Worm (Caenorhabditis elegans): ENCODE data around the gene C25F6.1.

Gene C25F6.1

ce11 chrX:5479876-5480580 lies 6.3 kb upstream of the C25F6.1 start:
- no peak for TF ChIP-seq B0035.1 (tag; optimal IDR thresholded peaks at IDR 0.05)
- TF ChIP-seq nhr-80 (tag; optimal IDR thresholded peaks at IDR 0.05): peak; percentile 65
- TF ChIP-seq lsl-1 (GFP tag; optimal IDR thresholded peaks at IDR 0.05): no peak
- TF ChIP-seq zfh-2 (GFP tag; conservative IDR thresholded peaks at IDR 0.05): peak; percentile 70; the same call in 1 of the 2 replicates
- TF ChIP-seq cebp-1 (GFP tag; IDR thresholded peaks at IDR 0.05): 0 out of 2 replicates have a peak, but pooled peaks have one; percentile 12
- TF ChIP-seq cebp-1 (tag; optimal IDR thresholded peaks at IDR 0.05): no peak
- peak; percentile 18; the same call in 1 of the 2 replicates for TF ChIP-seq dox-1 (GFP tag; IDR thresholded peaks at IDR 0.05)
- no peak for TF ChIP-seq snpc-4 (GFP tag; optimal IDR thresholded peaks at IDR 0.05)
- peak in 1 of 4 experiments; percentile 18 for TF ChIP-seq snpc-4 (tag; optimal IDR thresholded peaks at IDR 0.05)

ce11 chrX:5485284-5485927 lies 881 bp upstream of the C25F6.1 start:
- no peak for TF ChIP-seq tlf-1 (GFP tag; optimal IDR thresholded peaks at IDR 0.05)
- no peak for TF ChIP-seq unc-130 (GFP tag; optimal IDR thresholded peaks at IDR 0.05)
- TF ChIP-seq let-607 (tag; optimal IDR thresholded peaks at IDR 0.05): peak in 1 of 2 experiments; percentile 17
- TF ChIP-seq ekl-4 (GFP tag; IDR thresholded peaks at IDR 0.05): no peak
- TF ChIP-seq ZK185.1 (tag; optimal IDR thresholded peaks at IDR 0.05; ENCODE audit: poor library complexity, severe bottlenecking): peak; percentile 36
- no peak for TF ChIP-seq athp-1 (tag; optimal IDR thresholded peaks at IDR 0.05)
- no peak for TF ChIP-seq sea-2 (GFP tag; IDR thresholded peaks at IDR 0.05)
- peak; percentile 62 for TF ChIP-seq dox-1 (GFP tag; IDR thresholded peaks at IDR 0.05)
- peak; percentile 77 for TF ChIP-seq rpc-1 (optimal IDR thresholded peaks at IDR 0.05)
- TF ChIP-seq rpc-1 (tag; optimal IDR thresholded peaks at IDR 0.05): peak; percentile 87
- TF ChIP-seq B0261.1 (tag; optimal IDR thresholded peaks at IDR 0.05): peak; percentile 78
- peak; percentile 41; the same call in 1 of the 2 replicates for TF ChIP-seq hmg-1.2 (GFP tag; IDR thresholded peaks at IDR 0.05)
- TF ChIP-seq attf-5 (GFP tag; optimal IDR thresholded peaks at IDR 0.05): no peak
- TF ChIP-seq nhr-179 (tag; optimal IDR thresholded peaks at IDR 0.05): no peak
- no peak for TF ChIP-seq Y79H2A.3 (GFP tag; conservative IDR thresholded peaks at IDR 0.05)
- peak; percentile 54 for TF ChIP-seq ztf-18 (tag; optimal IDR thresholded peaks at IDR 0.05)
- peak; percentile 15 for TF ChIP-seq snpc-4 (GFP tag; optimal IDR thresholded peaks at IDR 0.05)
- peak in 3 of 4 experiments; percentile 5 to 56 (median 6) for TF ChIP-seq snpc-4 (tag; optimal IDR thresholded peaks at IDR 0.05)
- no peak for TF ChIP-seq attf-3 (GFP tag; conservative IDR thresholded peaks at IDR 0.05)
- TF ChIP-seq nfya-2 (GFP tag; IDR thresholded peaks at IDR 0.05): no peak
- no peak for TF ChIP-seq rcor-1 (GFP tag; IDR thresholded peaks at IDR 0.05)
- no peak for TF ChIP-seq zfh-2 (GFP tag; conservative IDR thresholded peaks at IDR 0.05)
- no peak for TF ChIP-seq nhr-27 (tag; optimal IDR thresholded peaks at IDR 0.05)
- peak; percentile 9 for TF ChIP-seq lin-54 (GFP tag; optimal IDR thresholded peaks at IDR 0.05)
- TF ChIP-seq rec-8 (tag; optimal IDR thresholded peaks at IDR 0.05): peak in 1 of 2 experiments; percentile 13
- no peak for TF ChIP-seq T26A5.8 (tag; optimal IDR thresholded peaks at IDR 0.05)
- peak; percentile 73; the same call in 1 of the 2 replicates for TF ChIP-seq D2030.7 (GFP tag; IDR thresholded peaks at IDR 0.05)
- peak; percentile 63 for TF ChIP-seq snpc-3.4 (tag; optimal IDR thresholded peaks at IDR 0.05)
- no peak for TF ChIP-seq cebp-1 (GFP tag; IDR thresholded peaks at IDR 0.05)
- peak; percentile 33 for TF ChIP-seq cebp-1 (tag; optimal IDR thresholded peaks at IDR 0.05)
- TF ChIP-seq nhr-90 (tag; optimal IDR thresholded peaks at IDR 0.05): peak; percentile 60
- TF ChIP-seq ztf-22 (GFP tag; optimal IDR thresholded peaks at IDR 0.05): no peak
- no peak for TF ChIP-seq ceh-58 (GFP tag; IDR thresholded peaks at IDR 0.05)
- TF ChIP-seq Y56A3A.18 (GFP tag; IDR thresholded peaks at IDR 0.05): 0 out of 2 replicates have a peak, but pooled peaks have one; percentile 22
- TF ChIP-seq die-1 (tag; optimal IDR thresholded peaks at IDR 0.05): peak; percentile 73
- TF ChIP-seq lin-26 (GFP tag; IDR thresholded peaks at IDR 0.05): peak; percentile 83
- no peak for TF ChIP-seq egl-18 (GFP tag; IDR thresholded peaks at IDR 0.05)
- no peak for TF ChIP-seq xnd-1 (tag; optimal IDR thresholded peaks at IDR 0.05)
- TF ChIP-seq Y67H2A.10 (GFP tag; conservative IDR thresholded peaks at IDR 0.05): no peak
- TF ChIP-seq pbrm-1 (GFP tag; IDR thresholded peaks at IDR 0.05): peak; percentile 53
- peak; percentile 68 for TF ChIP-seq him-1 (tag; optimal IDR thresholded peaks at IDR 0.05)

Data from whole organism, young adult.